Worm (Caenorhabditis elegans): ENCODE data around the gene F43B10.1.

DNA sequence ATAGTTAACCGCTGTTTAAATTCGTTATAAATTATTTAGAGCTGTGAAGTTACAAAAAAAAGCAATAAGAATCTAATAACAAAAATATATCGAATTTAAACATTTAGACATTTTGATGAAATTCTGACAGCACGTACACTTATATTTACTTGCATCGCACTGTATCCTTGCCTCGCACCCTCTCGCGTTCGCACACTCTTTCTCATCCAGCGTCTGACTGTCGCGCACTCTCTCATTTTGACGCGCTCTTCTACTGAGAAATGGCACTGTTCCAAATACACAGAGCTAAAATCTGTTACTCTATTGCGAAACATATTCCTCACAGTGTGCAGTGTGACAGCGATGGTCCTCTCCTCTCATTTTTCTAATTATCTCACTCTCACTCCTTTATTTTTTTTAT lies 41.5 kb upstream of the F43B10.1 start:
- TF ChIP-seq flt-1 (GFP tag; IDR thresholded peaks at IDR 0.05) (no peak), cog-1 (tag; optimal IDR thresholded peaks at IDR 0.05) (no peak)
